Fruit fly (Drosophila melanogaster) whole organism, embryonic: ENCODE measurements around the gene CG4896.
A peak's percentile ranks its signal among the peaks of the same experiment; 100 is the strongest.

ENCODE experiments used
- Abd-B ChIP-seq: fragments of 200-800 bp; sonication (Bioruptor generic); optimal IDR thresholded peaks from 2 replicates; lab custom pipeline; 2018; ENCODE audit warnings: missing biosample characterization, mild to moderate bottlenecking, missing genetic modification characterization, moderate library complexity
- CG10654 ChIP-seq: fragments of 200-800 bp; sonication (Bioruptor generic); optimal IDR thresholded peaks from 2 replicates; lab custom pipeline; 2016; ENCODE audit warnings: missing biosample characterization, missing genetic modification characterization
- CG12236 ChIP-seq: fragments of 200-800 bp; sonication (Bioruptor generic); optimal IDR thresholded peaks from 2 replicates; lab custom pipeline; 2016; ENCODE audit warnings: missing biosample characterization, missing genetic modification characterization
- CG12942 ChIP-seq: fragments of 200-800 bp; sonication (Bioruptor generic); optimal IDR thresholded peaks from 3 replicates; lab custom pipeline; 2016; ENCODE audit warnings: missing biosample characterization, missing genetic modification characterization
- CG13287 ChIP-seq: fragments of 200-800 bp; sonication (Bioruptor generic); IDR thresholded peaks from 2 replicates; pipeline ENCODE4 v1.3.6; 2022; ENCODE audit warnings: missing biosample characterization, missing genetic modification characterization; ENCODE audit not compliant: partially characterized antibody
- CG14667 ChIP-seq: fragments of 200-800 bp; sonication (Bioruptor generic); IDR thresholded peaks from 2 replicates; pipeline ENCODE4 v1.3.6; 2022; ENCODE audit warnings: missing biosample characterization, missing genetic modification characterization
- CG15011 ChIP-seq: fragments of 200-800 bp; sonication (Bioruptor generic); optimal IDR thresholded peaks from 3 replicates; lab custom pipeline; 2018; ENCODE audit warnings: missing biosample characterization, mild to moderate bottlenecking, missing genetic modification characterization
- CG15696 ChIP-seq: fragments of 200-800 bp; sonication (Bioruptor generic); optimal IDR thresholded peaks from 2 replicates; lab custom pipeline; 2019; ENCODE audit warnings: missing biosample characterization, mild to moderate bottlenecking, missing genetic modification characterization, moderate library complexity
- CG17802 ChIP-seq: fragments of 200-800 bp; sonication (Bioruptor generic); optimal IDR thresholded peaks from 2 replicates; lab custom pipeline; 2018; ENCODE audit warnings: missing biosample characterization, mild to moderate bottlenecking, missing genetic modification characterization, moderate library complexity
- CG18262 ChIP-seq: fragments of 200-800 bp; optimal IDR thresholded peaks from 3 replicates; lab custom pipeline; 2019; ENCODE audit warnings: missing biosample characterization, mild to moderate bottlenecking, missing genetic modification characterization, moderate library complexity
- CG2875 ChIP-seq: fragments of 200-800 bp; sonication (Bioruptor generic); optimal IDR thresholded peaks from 2 replicates; lab custom pipeline; 2017; ENCODE audit warnings: missing biosample characterization, mild to moderate bottlenecking, missing genetic modification characterization, missing genetic modification reagents
- CG2889 ChIP-seq: fragments of 200-800 bp; sonication (Bioruptor generic); IDR thresholded peaks from 3 replicates; pipeline ENCODE4 v1.3.6; 2022; ENCODE audit warnings: missing biosample characterization, missing genetic modification characterization
- CG34422 ChIP-seq: fragments of 200-800 bp; sonication (Bioruptor generic); IDR thresholded peaks from 3 replicates; pipeline ENCODE4 v1.3.6; 2022; ENCODE audit warnings: missing biosample characterization, missing genetic modification characterization
- CG4424 ChIP-seq: fragments of 200-800 bp; sonication (Bioruptor generic); optimal IDR thresholded peaks from 3 replicates; lab custom pipeline; 2016; ENCODE audit warnings: missing biosample characterization, missing genetic modification characterization
- CG4617 ChIP-seq: fragments of 200-800 bp; sonication (Bioruptor generic); optimal IDR thresholded peaks from 3 replicates; lab custom pipeline; 2016; ENCODE audit warnings: missing biosample characterization, missing genetic modification characterization, borderline replicate concordance
- CG4730 ChIP-seq: fragments of 200-800 bp; sonication (Bioruptor generic); IDR thresholded peaks from 2 replicates; pipeline ENCODE4 v1.3.6; 2022; ENCODE audit warnings: missing biosample characterization, missing genetic modification characterization
- CG5180 ChIP-seq: fragments of 200-800 bp; sonication (Bioruptor generic); optimal IDR thresholded peaks from 3 replicates; lab custom pipeline; 2017; ENCODE audit warnings: missing biosample characterization, missing genetic modification characterization, mild to moderate bottlenecking, moderate library complexity, missing genetic modification reagents
- CG7372 ChIP-seq: fragments of 200-800 bp; sonication (Bioruptor generic); IDR thresholded peaks from 2 replicates; pipeline ENCODE4 v1.3.6; 2022; ENCODE audit warnings: missing biosample characterization, missing genetic modification characterization
- CG7556 ChIP-seq: fragments of 200-800 bp; sonication (Bioruptor generic); optimal IDR thresholded peaks from 2 replicates; lab custom pipeline; 2017; ENCODE audit warnings: missing biosample characterization, mild to moderate bottlenecking, missing genetic modification characterization
- CG7839 ChIP-seq: fragments of 200-800 bp; sonication (Bioruptor generic); optimal IDR thresholded peaks from 3 replicates; lab custom pipeline; 2018; ENCODE audit warnings: missing biosample characterization, mild to moderate bottlenecking, missing genetic modification characterization, moderate library complexity
- CG7928 ChIP-seq: fragments of 200-800 bp; sonication (Bioruptor generic); optimal IDR thresholded peaks from 2 replicates; lab custom pipeline; 2017; ENCODE audit warnings: missing biosample characterization, mild to moderate bottlenecking, missing genetic modification characterization
- CG8944 ChIP-seq: fragments of 200-800 bp; sonication (Bioruptor generic); optimal IDR thresholded peaks from 3 replicates; lab custom pipeline; 2016; ENCODE audit warnings: missing biosample characterization, missing genetic modification characterization
- Ets97D ChIP-seq: fragments of 200-800 bp; sonication (Bioruptor generic); optimal IDR thresholded peaks from 3 replicates; lab custom pipeline; 2016; ENCODE audit warnings: missing biosample characterization, missing genetic modification characterization
- HLH3B ChIP-seq: fragments of 200-800 bp; sonication (Bioruptor generic); IDR thresholded peaks from 2 replicates; pipeline ENCODE4 v1.3.6; 2022; ENCODE audit warnings: missing biosample characterization, missing genetic modification characterization
- Hey ChIP-seq: fragments of 200-800 bp; sonication (Bioruptor generic); optimal IDR thresholded peaks from 3 replicates; lab custom pipeline; 2018; ENCODE audit warnings: missing biosample characterization, mild to moderate bottlenecking, missing genetic modification characterization
- HmgD ChIP-seq: fragments of 200-800 bp; sonication (Bioruptor generic); optimal IDR thresholded peaks from 3 replicates; lab custom pipeline; 2016; ENCODE audit warnings: missing biosample characterization, missing genetic modification characterization
- Hmr ChIP-seq: fragments of 200-800 bp; sonication (Bioruptor generic); optimal IDR thresholded peaks from 3 replicates; lab custom pipeline; 2017; ENCODE audit warnings: mild to moderate bottlenecking, missing biosample characterization, missing genetic modification reagents, missing genetic modification characterization
- Myb ChIP-seq: fragments of 200-800 bp; sonication (Bioruptor generic); optimal IDR thresholded peaks from 2 replicates; lab custom pipeline; 2016; ENCODE audit warnings: missing biosample characterization, missing genetic modification characterization
- Neu2 ChIP-seq: fragments of 200-800 bp; sonication (Bioruptor generic); optimal IDR thresholded peaks from 3 replicates; lab custom pipeline; 2016; ENCODE audit warnings: missing biosample characterization, missing genetic modification characterization, borderline replicate concordance
- Nf-YA ChIP-seq: fragments of 200-800 bp; sonication (Bioruptor generic); IDR thresholded peaks from 2 replicates; pipeline ENCODE4 v1.3.6; 2022; ENCODE audit warnings: missing biosample characterization, missing genetic modification characterization
- Ssrp ChIP-seq: fragments of 200-800 bp; sonication (Bioruptor generic); optimal IDR thresholded peaks from 2 replicates; lab custom pipeline; 2018; ENCODE audit warnings: missing biosample characterization, mild to moderate bottlenecking, missing genetic modification characterization, moderate library complexity
- amos ChIP-seq: fragments of 200-800 bp; sonication (Bioruptor generic); IDR thresholded peaks from 2 replicates; pipeline ENCODE4 v1.3.6; 2022; ENCODE audit warnings: missing biosample characterization, missing genetic modification characterization; ENCODE audit not compliant: partially characterized antibody
- ara ChIP-seq: fragments of 200-800 bp; sonication (Bioruptor generic); IDR thresholded peaks from 2 replicates; pipeline ENCODE4 v1.3.6; 2022; ENCODE audit warnings: missing biosample characterization, missing genetic modification characterization
- bcd ChIP-seq: fragments of 200-800 bp; sonication (Bioruptor generic); optimal IDR thresholded peaks from 2 replicates; lab custom pipeline; 2017; ENCODE audit warnings: missing biosample characterization, mild to moderate bottlenecking, missing genetic modification characterization
- btn ChIP-seq: fragments of 200-800 bp; sonication (Bioruptor generic); optimal IDR thresholded peaks from 2 replicates; lab custom pipeline; 2016; ENCODE audit warnings: missing biosample characterization, missing genetic modification characterization
- chm ChIP-seq: fragments of 200-800 bp; sonication (Bioruptor generic); IDR thresholded peaks from 2 replicates; pipeline ENCODE4 v1.3.6; 2022; ENCODE audit warnings: missing biosample characterization, missing genetic modification characterization
- crc ChIP-seq: fragments of 200-800 bp; sonication (Bioruptor generic); optimal IDR thresholded peaks from 2 replicates; lab custom pipeline; 2016; ENCODE audit warnings: missing biosample characterization, missing genetic modification characterization
- croc ChIP-seq: fragments of 200-800 bp; sonication (Bioruptor generic); conservative IDR thresholded peaks from 3 replicates; pipeline ENCODE4 v1.3.6; 2022; ENCODE audit warnings: missing biosample characterization, missing genetic modification characterization
- ewg ChIP-seq: fragments of 200-800 bp; sonication (Bioruptor generic); optimal IDR thresholded peaks from 3 replicates; lab custom pipeline; 2017; ENCODE audit warnings: mild to moderate bottlenecking, missing biosample characterization, missing genetic modification reagents, missing genetic modification characterization
- fd102C ChIP-seq: fragments of 200-800 bp; sonication (Bioruptor generic); optimal IDR thresholded peaks from 2 replicates; lab custom pipeline; 2018; ENCODE audit warnings: missing biosample characterization, mild to moderate bottlenecking, missing genetic modification characterization, moderate library complexity
- h ChIP-seq: fragments of >200 bp; optimal IDR thresholded peaks from 2 replicates; lab custom pipeline; 2017
- ind ChIP-seq: fragments of 200-800 bp; sonication (Bioruptor generic); optimal IDR thresholded peaks from 3 replicates; lab custom pipeline; 2016; ENCODE audit warnings: missing biosample characterization, missing genetic modification characterization
- inv ChIP-seq: fragments of 200-800 bp; sonication (Bioruptor generic); IDR thresholded peaks from 2 replicates; pipeline ENCODE4 v1.3.6; 2022; ENCODE audit warnings: missing biosample characterization, missing genetic modification characterization; ENCODE audit not compliant: partially characterized antibody
- knrl ChIP-seq: fragments of 200-800 bp; sonication (Bioruptor generic); IDR thresholded peaks from 3 replicates; pipeline ENCODE4 v1.3.6; 2022; ENCODE audit warnings: missing biosample characterization, missing genetic modification characterization; ENCODE audit not compliant: partially characterized antibody
- pho ChIP-seq: fragments of 200-800 bp; sonication (Bioruptor generic); optimal IDR thresholded peaks from 2 replicates; lab custom pipeline; 2016; ENCODE audit warnings: missing biosample characterization, missing genetic modification characterization
- phol ChIP-seq: fragments of 200-800 bp; sonication (Bioruptor generic); optimal IDR thresholded peaks from 3 replicates; lab custom pipeline; 2018; ENCODE audit warnings: missing biosample characterization, mild to moderate bottlenecking, missing genetic modification characterization, moderate library complexity
- slbo ChIP-seq: fragments of 200-800 bp; sonication (Bioruptor generic); IDR thresholded peaks from 2 replicates; pipeline ENCODE4 v1.3.6; 2022; ENCODE audit warnings: missing biosample characterization, missing genetic modification characterization
- sna ChIP-seq: fragments of 200-800 bp; sonication (Bioruptor generic); IDR thresholded peaks from 2 replicates; pipeline ENCODE4 v1.3.6; 2022; ENCODE audit warnings: missing biosample characterization, missing genetic modification characterization; ENCODE audit not compliant: partially characterized antibody
- stc ChIP-seq: fragments of 200-800 bp; sonication (Bioruptor generic); IDR thresholded peaks from 2 replicates; pipeline ENCODE4 v1.3.6; 2022; ENCODE audit warnings: missing biosample characterization, missing genetic modification characterization
- wdn ChIP-seq: fragments of 200-800 bp; sonication (Bioruptor generic); IDR thresholded peaks from 2 replicates; pipeline ENCODE4 v1.3.6; 2022; ENCODE audit warnings: missing biosample characterization, missing genetic modification characterization
- zen2 ChIP-seq: fragments of 200-800 bp; sonication (Bioruptor generic); IDR thresholded peaks from 3 replicates; pipeline ENCODE4 v1.3.6; 2022; ENCODE audit warnings: missing biosample characterization, missing genetic modification characterization; ENCODE audit not compliant: partially characterized antibody

CG4896 gene

dm6 chr2L:1207432-1207831, 29.9 kb downstream of the CG4896 start (continued):
- TF ChIP-seq CG7556 (GFP tag; lab: Kevin White, UChicago) (peak; percentile 69), Ssrp (tag; lab: Kevin White, UChicago) (no peak), CG2875 (GFP tag; lab: Kevin White, UChicago) (peak; percentile 5), CG4730 (GFP tag; lab: Robert Waterston, UW) (no peak; the same call in 1 of the 2 replicates), CG5180 (GFP tag; lab: Kevin White, UChicago) (no peak), sna (GFP tag; lab: Robert Waterston, UW) (no peak), CG4617 (no peak), Myb (GFP tag; lab: Kevin White, UChicago) (no peak), CG15011 (GFP tag; lab: Kevin White, UChicago) (no peak), inv (GFP tag; lab: Robert Waterston, UW) (no peak), CG12236 (GFP tag; lab: Kevin White, UChicago) (no peak), amos (GFP tag; lab: Robert Waterston, UW) (no peak), CG8944 (GFP tag; lab: Kevin White, UChicago) (peak; percentile 27), Nf-YA (GFP tag; lab: Robert Waterston, UW) (peak; percentile 61), croc (0 out of 3 replicates have a peak, but pooled peaks have one; percentile 13), CG12942 (GFP tag; lab: Kevin White, UChicago) (peak; percentile 10), Neu2 (GFP tag; lab: Kevin White, UChicago) (no peak), phol (tag; lab: Kevin White, UChicago) (peak; percentile 12), Hey (tag; lab: Kevin White, UChicago) (peak; percentile 17), CG7839 (tag; lab: Kevin White, UChicago) (peak; percentile 64), slbo (GFP tag; lab: Robert Waterston, UW) (peak; percentile 85), CG13287 (GFP tag; lab: Robert Waterston, UW) (no peak), ind (peak; percentile 42), CG34422 (GFP tag; lab: Robert Waterston, UW) (peak; percentile 13; the same call in 1 of the 3 replicates), HmgD (GFP tag; lab: Kevin White, UChicago) (no peak), knrl (GFP tag; lab: Robert Waterston, UW) (no peak), CG7372 (GFP tag; lab: Robert Waterston, UW) (peak; percentile 49; the same call in 1 of the 2 replicates), Hmr (peak; percentile 84), Abd-B (GFP tag; lab: Kevin White, UChicago) (peak; percentile 23), bcd (GFP tag; lab: Kevin White, UChicago) (peak; percentile 38), CG17802 (tag; lab: Kevin White, UChicago) (no peak), wdn (GFP tag; lab: Robert Waterston, UW) (peak; percentile 62), chm (GFP tag; lab: Robert Waterston, UW) (no peak), ara (GFP tag; lab: Robert Waterston, UW) (0 out of 2 replicates have a peak, but pooled peaks have one; percentile 13), btn (GFP tag; lab: Kevin White, UChicago) (no peak), CG4424 (no peak), h (lab: Kevin White, UChicago) (no peak), HLH3B (GFP tag; lab: Robert Waterston, UW) (peak; percentile 69), CG7928 (GFP tag; lab: Kevin White, UChicago) (no peak), CG15696 (tag; lab: Kevin White, UChicago) (no peak), CG10654 (no peak), pho (GFP tag; lab: Kevin White, UChicago) (peak; percentile 12), Ets97D (GFP tag; lab: Kevin White, UChicago) (no peak), CG18262 (tag; lab: Kevin White, UChicago) (peak; percentile 6), CG2889 (GFP tag; lab: Robert Waterston, UW) (peak; percentile 57; the same call in 1 of the 3 replicates), CG14667 (peak; percentile 28; the same call in 1 of the 2 replicates), fd102C (no peak), stc (GFP tag; lab: Robert Waterston, UW) (peak; percentile 66), crc (no peak), ewg (GFP tag; lab: Kevin White, UChicago) (peak; percentile 31), zen2 (no peak)
